Fruit fly (Drosophila melanogaster): ENCODE data around the gene up.

DNA sequence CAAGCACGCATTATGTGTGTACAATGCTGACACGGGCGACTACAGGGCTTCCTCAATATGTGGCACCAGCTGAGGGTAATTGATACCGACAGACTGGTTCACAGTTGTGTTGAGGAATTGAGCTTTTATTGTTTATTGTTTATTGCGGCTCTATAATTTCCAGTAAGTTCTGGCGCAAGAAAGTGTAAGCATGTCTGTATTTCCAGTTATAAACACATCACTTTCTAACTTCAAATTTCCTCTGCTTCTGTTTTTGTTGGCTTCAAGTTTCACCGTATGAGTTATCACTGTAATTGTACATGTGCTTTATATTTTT, 24.2 kb upstream of the up start:
- TF ChIP-seq CG33017 (tag; optimal IDR thresholded peaks at IDR 0.05) (peak; percentile 15), CG11617 (GFP tag; optimal IDR thresholded peaks at IDR 0.05) (no peak), cnc (optimal IDR thresholded peaks at IDR 0.05) (no peak), CG1620 (GFP tag; optimal IDR thresholded peaks at IDR 0.05) (no peak), CG14711 (tag; optimal IDR thresholded peaks at IDR 0.05) (no peak)

Data from whole organism, adult.